Worm (Caenorhabditis elegans) whole organism, L1 larva: ENCODE measurements around the gene T23F11.11.

Source experiments
- C04F5.9 ChIP-seq: sonication (generic microtip); optimal IDR thresholded peaks from 2 replicates; lab custom pipeline; 2016; ENCODE audit warnings: missing genetic modification characterization, missing compliant biosample characterization
- C16A3.4 ChIP-seq: fragments of 150-350 bp; optimal IDR thresholded peaks from 2 replicates; lab custom pipeline; 2014; ENCODE audit warnings: missing biosample characterization, missing genetic modification characterization
- C34B4.2 ChIP-seq: sonication (generic microtip); optimal IDR thresholded peaks from 2 replicates; lab custom pipeline; 2017; ENCODE audit warnings: mild to moderate bottlenecking, missing genetic modification characterization, missing compliant biosample characterization
- F16B12.6 ChIP-seq: fragments of 150-350 bp; optimal IDR thresholded peaks from 2 replicates; lab custom pipeline; 2014; ENCODE audit warnings: missing biosample characterization, missing genetic modification characterization
- aly-2 ChIP-seq: fragments of 150-350 bp; optimal IDR thresholded peaks from 2 replicates; lab custom pipeline; 2014; ENCODE audit warnings: missing biosample characterization, missing genetic modification characterization
- ama-1 ChIP-seq: fragments of 150-350 bp; optimal IDR thresholded peaks from 2 replicates; lab custom pipeline; 2014
- blmp-1 ChIP-seq: fragments of 150-350 bp; optimal IDR thresholded peaks from 2 replicates; lab custom pipeline; 2014; ENCODE audit warnings: missing biosample characterization, missing genetic modification characterization
- ceh-63 ChIP-seq: fragments of 200-800 bp; sonication (Bioruptor generic); optimal IDR thresholded peaks from 2 replicates; lab custom pipeline; 2018; ENCODE audit warnings: mild to moderate bottlenecking, missing genetic modification characterization, missing compliant biosample characterization
- ceh-8 ChIP-seq: fragments of 200-800 bp; sonication (Bioruptor generic); optimal IDR thresholded peaks from 2 replicates; lab custom pipeline; 2018; ENCODE audit warnings: mild to moderate bottlenecking, missing genetic modification characterization, moderate library complexity, missing compliant biosample characterization
- ceh-90 ChIP-seq: sonication (generic microtip); optimal IDR thresholded peaks from 2 replicates; lab custom pipeline; 2016; ENCODE audit warnings: missing genetic modification characterization, missing compliant biosample characterization
- ces-1 ChIP-seq: fragments of 150-350 bp; optimal IDR thresholded peaks from 2 replicates; lab custom pipeline; 2014; ENCODE audit warnings: missing biosample characterization, missing genetic modification reagents, missing genetic modification characterization
- dsc-1 ChIP-seq: sonication (generic microtip); optimal IDR thresholded peaks from 2 replicates; lab custom pipeline; 2016; ENCODE audit warnings: mild to moderate bottlenecking, missing genetic modification characterization, missing compliant biosample characterization
- efl-1 ChIP-seq, 4 experiments: fragments of 150-350 bp; optimal IDR thresholded peaks in 3 of 4; peaks in 1 of 4; 1 replicate in 1 of 4; 2 replicates in 3 of 4; lab custom pipeline; 2014; ENCODE audit warnings: missing biosample characterization in 2 of 4, missing genetic modification characterization in 2 of 4, missing genetic modification reagents in 2 of 4
- efl-3 ChIP-seq: fragments of 200-800 bp; sonication (Bioruptor generic); optimal IDR thresholded peaks from 2 replicates; lab custom pipeline; 2018; ENCODE audit warnings: mild to moderate bottlenecking, missing genetic modification characterization, missing compliant biosample characterization
- egl-13 ChIP-seq: sonication (generic microtip); optimal IDR thresholded peaks from 2 replicates; lab custom pipeline; 2016; ENCODE audit warnings: missing genotype, missing genetic modification reagents, missing genetic modification characterization, missing compliant biosample characterization
- egl-27 ChIP-seq, 2 experiments: fragments of 150-350 bp in 1 of 2; sonication (generic microtip); optimal IDR thresholded peaks; 3 replicates each; lab custom pipeline; 2017 to 2018; ENCODE audit warnings: missing biosample characterization in 2 of 2, missing genetic modification characterization in 2 of 2, missing genetic modification reagents in 2 of 2
- ets-5 ChIP-seq: fragments of 200-800 bp; sonication (Bioruptor generic); IDR thresholded peaks from 2 replicates; pipeline ENCODE4 v1.3.6; 2022; ENCODE audit warnings: missing genetic modification characterization, missing compliant biosample characterization
- grh-1 ChIP-seq: fragments of 200-800 bp; sonication (Bioruptor generic); IDR thresholded peaks from 2 replicates; pipeline ENCODE4 v1.3.6; 2022; ENCODE audit warnings: missing genetic modification reagents, missing genetic modification characterization, missing compliant biosample characterization
- hlh-4 ChIP-seq: sonication (generic microtip); optimal IDR thresholded peaks from 2 replicates; lab custom pipeline; 2016; ENCODE audit warnings: mild to moderate bottlenecking, missing genetic modification characterization, missing compliant biosample characterization
- hpl-2 ChIP-seq: fragments of 150-350 bp; optimal IDR thresholded peaks from 2 replicates; lab custom pipeline; 2014; ENCODE audit warnings: missing biosample characterization, missing genetic modification reagents, missing genetic modification characterization
- irx-1 ChIP-seq: sonication (generic microtip); optimal IDR thresholded peaks from 2 replicates; lab custom pipeline; 2016; ENCODE audit warnings: missing genetic modification characterization, missing compliant biosample characterization
- isw-1 ChIP-seq: fragments of 200-800 bp; sonication (Bioruptor generic); IDR thresholded peaks from 2 replicates; pipeline ENCODE4 v1.3.6; 2022; ENCODE audit warnings: missing genetic modification characterization, missing compliant biosample characterization
- jun-1 ChIP-seq: fragments of 150-350 bp; optimal IDR thresholded peaks from 2 replicates; lab custom pipeline; 2014; ENCODE audit warnings: missing biosample characterization, missing genetic modification reagents, missing genetic modification characterization
- lin-13 ChIP-seq: fragments of 150-350 bp; optimal IDR thresholded peaks from 2 replicates; lab custom pipeline; 2014; ENCODE audit warnings: missing biosample characterization, missing genetic modification reagents, missing genetic modification characterization
- lin-15B ChIP-seq: fragments of 150-350 bp; sonication (generic microtip); optimal IDR thresholded peaks from 3 replicates; lab custom pipeline; 2014; ENCODE audit warnings: missing biosample characterization, missing genetic modification characterization
- lin-35 ChIP-seq, 2 experiments: fragments of 150-350 bp; optimal IDR thresholded peaks; 2 replicates each; lab custom pipeline; 2014; ENCODE audit warnings: missing biosample characterization in 2 of 2, missing genetic modification characterization in 2 of 2, missing genetic modification reagents in 2 of 2
- lir-3 ChIP-seq: sonication (generic microtip); optimal IDR thresholded peaks from 2 replicates; lab custom pipeline; 2016; ENCODE audit warnings: mild to moderate bottlenecking, missing genetic modification characterization, moderate library complexity, missing compliant biosample characterization; ENCODE audit not compliant: poor library complexity
- lsy-2 ChIP-seq, 2 experiments: fragments of 150-350 bp; optimal IDR thresholded peaks; 2 replicates each; lab custom pipeline; 2014; ENCODE audit warnings: missing biosample characterization in 2 of 2, missing genetic modification characterization in 2 of 2
- nhr-11 ChIP-seq: fragments of 150-350 bp; optimal IDR thresholded peaks from 2 replicates; lab custom pipeline; 2014; ENCODE audit warnings: missing biosample characterization, missing genetic modification characterization
- nhr-12 ChIP-seq: sonication (generic microtip); optimal IDR thresholded peaks from 2 replicates; lab custom pipeline; 2017; ENCODE audit warnings: missing biosample characterization, missing genetic modification characterization
- nhr-19 ChIP-seq: fragments of 200-800 bp; sonication (Bioruptor generic); conservative IDR thresholded peaks from 2 replicates; pipeline ENCODE4 v1.3.6; 2022; ENCODE audit warnings: missing genetic modification characterization, missing compliant biosample characterization
- nhr-237 ChIP-seq: fragments of 150-350 bp; optimal IDR thresholded peaks from 2 replicates; lab custom pipeline; 2014; ENCODE audit warnings: missing biosample characterization, missing genetic modification characterization
- nhr-47 ChIP-seq: sonication (generic microtip); optimal IDR thresholded peaks from 2 replicates; lab custom pipeline; 2016; ENCODE audit warnings: mild to moderate bottlenecking, missing genetic modification characterization, moderate library complexity, missing compliant biosample characterization
- nhr-77 ChIP-seq: fragments of 150-350 bp; optimal IDR thresholded peaks from 2 replicates; lab custom pipeline; 2014; ENCODE audit warnings: missing biosample characterization, missing genetic modification characterization
- nhr-84 ChIP-seq: sonication (generic microtip); optimal IDR thresholded peaks from 2 replicates; lab custom pipeline; 2017; ENCODE audit warnings: missing biosample characterization, missing genetic modification characterization
- nhr-85 ChIP-seq: sonication (generic microtip); peaks from one replicate; lab custom pipeline; 2016; ENCODE audit warnings: missing genetic modification characterization, inconsistent platforms, missing compliant biosample characterization
- pag-3 ChIP-seq: sonication (generic microtip); optimal IDR thresholded peaks from 2 replicates; lab custom pipeline; 2017; ENCODE audit warnings: missing genetic modification characterization, mild to moderate bottlenecking, missing compliant biosample characterization, antibody characterized with exemption, borderline replicate concordance; ENCODE audit not compliant: insufficient read depth
- pqm-1 ChIP-seq: sonication (generic microtip); optimal IDR thresholded peaks from 3 replicates; lab custom pipeline; 2017; ENCODE audit warnings: missing biosample characterization, missing genetic modification characterization
- rnt-1 ChIP-seq: sonication (generic microtip); optimal IDR thresholded peaks from 2 replicates; lab custom pipeline; 2016; ENCODE audit warnings: mild to moderate bottlenecking, missing genetic modification characterization, moderate library complexity, missing compliant biosample characterization
- skn-1 ChIP-seq: fragments of 150-350 bp; optimal IDR thresholded peaks from 2 replicates; lab custom pipeline; 2014; ENCODE audit warnings: missing biosample characterization, missing genetic modification characterization
- snpc-4 ChIP-seq: fragments of 150-350 bp; optimal IDR thresholded peaks from 2 replicates; lab custom pipeline; 2014; ENCODE audit warnings: missing biosample characterization, missing genetic modification characterization
- snu-23 ChIP-seq: sonication (generic microtip); optimal IDR thresholded peaks from 2 replicates; lab custom pipeline; 2016; ENCODE audit warnings: missing genetic modification characterization, missing compliant biosample characterization
- sox-4 ChIP-seq: sonication (generic microtip); optimal IDR thresholded peaks from 2 replicates; lab custom pipeline; 2016; ENCODE audit warnings: missing genetic modification characterization, missing compliant biosample characterization
- sptf-1 ChIP-seq: fragments of 150-350 bp; optimal IDR thresholded peaks from 2 replicates; lab custom pipeline; 2014; ENCODE audit warnings: missing biosample characterization, missing genetic modification characterization
- swsn-7 ChIP-seq: sonication (generic microtip); optimal IDR thresholded peaks from 2 replicates; lab custom pipeline; 2016; ENCODE audit warnings: missing genetic modification characterization, missing compliant biosample characterization
- tbx-2 ChIP-seq: sonication (generic microtip); optimal IDR thresholded peaks from 2 replicates; lab custom pipeline; 2016; ENCODE audit warnings: missing genetic modification characterization, missing compliant biosample characterization
- unc-130 ChIP-seq: fragments of 150-350 bp; optimal IDR thresholded peaks from 2 replicates; lab custom pipeline; 2017; ENCODE audit warnings: missing biosample characterization, missing genetic modification characterization, inconsistent platforms
- unc-30 ChIP-seq: sonication (generic microtip); optimal IDR thresholded peaks from 2 replicates; lab custom pipeline; 2017; ENCODE audit warnings: missing biosample characterization, missing genetic modification characterization
- unc-86 ChIP-seq: sonication (generic microtip); optimal IDR thresholded peaks from 2 replicates; lab custom pipeline; 2016; ENCODE audit warnings: missing genetic modification characterization, missing compliant biosample characterization
- vab-15 ChIP-seq: sonication (generic microtip); optimal IDR thresholded peaks from 2 replicates; lab custom pipeline; 2017; ENCODE audit warnings: missing genotype, mild to moderate bottlenecking, missing genetic modification characterization, missing compliant biosample characterization
- xbp-1 ChIP-seq: sonication (generic microtip); optimal IDR thresholded peaks from 2 replicates; lab custom pipeline; 2016; ENCODE audit warnings: missing genetic modification characterization, missing compliant biosample characterization
- zag-1 ChIP-seq: fragments of 150-350 bp; optimal IDR thresholded peaks from 2 replicates; lab custom pipeline; 2014; ENCODE audit warnings: missing biosample characterization, missing genetic modification characterization

The T23F11.11 gene

DNA sequence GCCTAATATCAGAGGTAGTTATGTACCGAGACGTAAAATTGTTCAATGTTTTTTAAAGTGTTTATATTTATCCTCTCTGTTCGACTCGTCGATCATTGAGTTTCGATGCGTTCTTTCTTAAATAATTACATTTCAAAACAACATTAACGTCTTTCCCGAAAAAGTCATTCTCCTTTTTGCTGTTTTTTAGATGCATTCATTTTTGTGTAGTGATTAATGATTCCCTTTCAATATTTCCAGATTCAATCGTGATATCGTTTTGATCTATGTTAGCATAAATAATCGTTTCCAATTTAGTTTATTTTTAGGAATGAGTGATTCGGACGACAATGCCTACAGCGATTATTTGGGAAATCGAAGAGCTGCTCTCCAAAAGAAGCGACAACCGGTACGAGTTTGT, 22.3 kb upstream of the T23F11.11 start, which contains the start of gene T04A8.8:
Gene T04A8.8 (plus strand): TSS at position 301 of the 400 bp plus-strand sequence.
- no peak for TF ChIP-seq egl-27 (tag; optimal IDR thresholded peaks at IDR 0.05; lab: Kevin White, UChicago)
- TF ChIP-seq C34B4.2 (tag; lab: Kevin White, UChicago) = no peak
- TF ChIP-seq unc-86 = no peak
- no peak for TF ChIP-seq lsy-2 (tag; optimal IDR thresholded peaks at IDR 0.05; lab: Kevin White, UChicago)
- no peak for TF ChIP-seq unc-30 (tag; lab: Kevin White, UChicago)
- TF ChIP-seq ets-5 (GFP tag; lab: Robert Waterston, UW) = no peak
- no peak for TF ChIP-seq nhr-84 (tag; lab: Kevin White, UChicago)
- TF ChIP-seq irx-1 (tag; lab: Kevin White, UChicago) = no peak
- TF ChIP-seq ceh-8 (GFP tag; lab: Kevin White, UChicago) = no peak
- TF ChIP-seq vab-15 = no peak
- TF ChIP-seq tbx-2 = no peak
- no peak for TF ChIP-seq nhr-12
- no peak for TF ChIP-seq blmp-1 (tag; lab: Kevin White, UChicago)
- TF ChIP-seq nhr-11 (tag; lab: Kevin White, UChicago) = no peak
- no peak for TF ChIP-seq lin-35 (GFP tag; optimal IDR thresholded peaks at IDR 0.05; lab: Kevin White, UChicago)
- no peak for TF ChIP-seq skn-1 (tag; lab: Kevin White, UChicago)
- TF ChIP-seq sox-4 = no peak
- TF ChIP-seq efl-3 (GFP tag; lab: Kevin White, UChicago) = no peak
- TF ChIP-seq efl-1 (optimal IDR thresholded peaks at IDR 0.05; lab: Kevin White, UChicago) = no peak
- TF ChIP-seq efl-1 (GFP tag; optimal IDR thresholded peaks at IDR 0.05 in 1 of 2; lab: Kevin White, UChicago) = no peak

DNA sequence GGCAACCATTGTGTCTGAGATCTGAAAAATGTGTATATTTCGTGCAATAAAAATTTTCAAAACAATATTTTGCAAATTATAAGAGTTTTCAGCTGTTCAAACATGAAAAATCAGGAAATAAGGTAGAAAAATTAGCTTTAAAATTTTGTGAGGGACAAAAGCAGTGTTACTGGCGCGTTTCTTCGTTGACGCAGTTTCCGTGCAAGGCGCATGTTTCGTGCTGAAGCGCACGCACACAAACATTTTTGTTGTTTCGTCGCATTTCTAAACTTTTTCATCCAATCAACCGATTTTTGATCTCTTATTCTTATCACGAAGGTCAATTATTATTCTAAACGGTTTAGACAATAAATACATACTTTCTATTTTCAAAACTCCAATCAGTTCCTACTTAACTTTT, 21.9 kb upstream of the T23F11.11 start, which contains the start of gene nifk-1:
Gene nifk-1 (minus strand): TSS at position 27 of the 400 bp plus-strand sequence.
- TF ChIP-seq snpc-4 (tag; lab: Kevin White, UChicago) (peak; percentile 15), nhr-11 (tag; lab: Kevin White, UChicago) (no peak), pag-3 (tag; lab: Kevin White, UChicago) (no peak), nhr-77 (tag; lab: Kevin White, UChicago) (peak; percentile 9), xbp-1 (tag; lab: Kevin White, UChicago) (peak; percentile 48), nhr-12 (no peak), lir-3 (tag; lab: Kevin White, UChicago) (no peak), isw-1 (GFP tag; lab: Robert Waterston, UW) (no peak), lin-15B (tag; lab: Kevin White, UChicago) (peak; percentile 19), ceh-90 (tag; lab: Kevin White, UChicago) (no peak), nhr-47 (tag; lab: Kevin White, UChicago) (peak; percentile 61), jun-1 (peak; percentile 21), dsc-1 (tag; lab: Kevin White, UChicago) (no peak), C16A3.4 (tag; lab: Kevin White, UChicago) (peak; percentile 80), ceh-63 (GFP tag; lab: Kevin White, UChicago) (no peak), lin-13 (GFP tag; lab: Kevin White, UChicago) (no peak), pqm-1 (tag; lab: Kevin White, UChicago) (no peak), aly-2 (tag; lab: Kevin White, UChicago) (no peak), nhr-85 (peak; percentile 83), hpl-2 (GFP tag; lab: Kevin White, UChicago) (no peak), swsn-7 (tag; lab: Kevin White, UChicago) (peak; percentile 37), lin-35 (GFP tag; optimal IDR thresholded peaks at IDR 0.05; lab: Kevin White, UChicago) (peak; percentile 75 to 86), egl-27 (tag; optimal IDR thresholded peaks at IDR 0.05; lab: Kevin White, UChicago) (no peak), ama-1 (no peak), rnt-1 (peak; percentile 67), ets-5 (GFP tag; lab: Robert Waterston, UW) (no peak), nhr-19 (GFP tag; lab: Robert Waterston, UW) (peak; percentile 59), nhr-237 (tag; lab: Kevin White, UChicago) (no peak), sptf-1 (tag; lab: Kevin White, UChicago) (no peak), hlh-4 (tag; lab: Kevin White, UChicago) (no peak), blmp-1 (tag; lab: Kevin White, UChicago) (peak; percentile 29), zag-1 (tag; lab: Kevin White, UChicago) (no peak), lsy-2 (tag; optimal IDR thresholded peaks at IDR 0.05; lab: Kevin White, UChicago) (peak; percentile 75 to 84), unc-130 (tag; lab: Kevin White, UChicago) (peak; percentile 49), F16B12.6 (tag; lab: Kevin White, UChicago) (peak; percentile 46), ceh-8 (GFP tag; lab: Kevin White, UChicago) (no peak), egl-13 (no peak), efl-3 (GFP tag; lab: Kevin White, UChicago) (no peak), ces-1 (GFP tag; lab: Kevin White, UChicago) (no peak), snu-23 (peak; percentile 61), grh-1 (GFP tag; lab: Robert Waterston, UW) (no peak), C04F5.9 (tag; lab: Kevin White, UChicago) (no peak)
